Worm (Caenorhabditis elegans) whole organism, L4 larva: ENCODE measurements around the gene T15B7.14.

Source experiments
- aly-2 ChIP-seq: sonication (generic microtip); optimal IDR thresholded peaks from 2 replicates; lab custom pipeline; 2018; ENCODE audit warnings: missing biosample characterization, missing genetic modification characterization
- ama-1 ChIP-seq: fragments of 150-350 bp; optimal IDR thresholded peaks from 2 replicates; lab custom pipeline; 2014; ENCODE audit warnings: inconsistent platforms, mixed read lengths
- daf-19 ChIP-seq: fragments of 200-800 bp; sonication (Bioruptor generic); conservative IDR thresholded peaks from 2 replicates; pipeline ENCODE4 v1.3.6; 2022; ENCODE audit warnings: missing genetic modification characterization, missing compliant biosample characterization
- dpl-1 ChIP-seq: fragments of 150-350 bp; optimal IDR thresholded peaks from 2 replicates; lab custom pipeline; 2014; ENCODE audit warnings: missing biosample characterization, missing genetic modification reagents, missing genetic modification characterization
- dve-1 ChIP-seq: sonication (generic microtip); optimal IDR thresholded peaks from 2 replicates; lab custom pipeline; 2017; ENCODE audit warnings: antibody characterized with exemption, mild to moderate bottlenecking, missing genetic modification characterization, missing compliant biosample characterization; ENCODE audit not compliant: insufficient read depth
- lin-39 ChIP-seq: fragments of 150-350 bp; optimal IDR thresholded peaks from 2 replicates; lab custom pipeline; 2014; ENCODE audit warnings: missing biosample characterization, missing genetic modification reagents, missing genetic modification characterization
- lir-3 ChIP-seq: sonication (generic microtip); optimal IDR thresholded peaks from 2 replicates; lab custom pipeline; 2016; ENCODE audit warnings: mild to moderate bottlenecking, missing genetic modification characterization, missing compliant biosample characterization
- ztf-11 ChIP-seq: fragments of 150-350 bp; optimal IDR thresholded peaks from 2 replicates; lab custom pipeline; 2014; ENCODE audit warnings: missing biosample characterization, missing genetic modification characterization

DNA sequence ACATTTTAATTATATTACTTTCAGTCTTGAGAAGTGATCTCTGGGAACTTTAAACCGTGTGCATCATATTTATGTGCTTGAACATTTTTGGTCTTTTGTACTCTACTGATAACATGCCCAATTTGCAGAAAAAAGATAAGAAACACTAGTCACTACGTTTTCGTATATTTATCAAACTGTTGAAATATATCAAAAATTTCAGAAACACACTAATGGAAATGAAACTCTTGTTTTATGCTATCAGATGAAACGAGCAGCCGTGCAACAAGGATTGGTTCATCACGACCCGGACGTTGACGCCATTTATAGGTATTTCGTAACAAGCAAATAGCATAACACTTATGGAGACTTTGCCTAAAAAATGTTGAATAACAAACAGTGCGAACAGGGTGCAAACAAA, 11.7 kb downstream of the T15B7.14 start:
- TF ChIP-seq dpl-1 (GFP tag; lab: Kevin White, UChicago) (no peak), lir-3 (tag; lab: Kevin White, UChicago) (no peak), aly-2 (tag; lab: Kevin White, UChicago) (no peak), dve-1 (tag; lab: Kevin White, UChicago) (no peak), daf-19 (no peak), ztf-11 (tag; lab: Kevin White, UChicago) (no peak), ama-1 (lab: Kevin White, UChicago) (no peak), lin-39 (no peak)
